Worm (Caenorhabditis elegans): Measurements from ENCODE around the gene lgc-5.

DNA sequence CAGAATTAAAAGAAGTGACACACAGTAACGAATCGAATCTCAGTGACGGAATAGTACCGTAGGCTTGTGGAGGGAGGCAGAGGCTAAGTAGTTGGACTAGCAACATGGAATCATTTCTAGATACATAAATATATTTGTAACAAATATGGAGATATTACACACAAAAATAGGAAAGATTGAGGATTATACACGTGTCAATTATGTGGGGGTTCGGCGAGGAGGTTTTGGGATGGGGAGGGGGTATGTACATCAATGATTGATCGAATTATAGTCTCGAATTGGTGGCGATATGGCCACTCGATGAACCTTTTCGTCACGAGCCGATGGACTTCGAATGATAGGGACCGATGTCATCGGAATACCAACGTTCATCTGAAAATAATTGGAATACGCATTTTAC lies 35.1 kb upstream of the lgc-5 start:
- no peak for TF ChIP-seq him-1 (tag; optimal IDR thresholded peaks at IDR 0.05)
- no peak for TF ChIP-seq W03F9.2 (tag; optimal IDR thresholded peaks at IDR 0.05)
- no peak for TF ChIP-seq dao-5 (tag; optimal IDR thresholded peaks at IDR 0.05)

All from whole organism, L4/young adult.